Worm (Caenorhabditis elegans): ENCODE data around the gene Y43D4A.1.

The Y43D4A.1 gene

DNA sequence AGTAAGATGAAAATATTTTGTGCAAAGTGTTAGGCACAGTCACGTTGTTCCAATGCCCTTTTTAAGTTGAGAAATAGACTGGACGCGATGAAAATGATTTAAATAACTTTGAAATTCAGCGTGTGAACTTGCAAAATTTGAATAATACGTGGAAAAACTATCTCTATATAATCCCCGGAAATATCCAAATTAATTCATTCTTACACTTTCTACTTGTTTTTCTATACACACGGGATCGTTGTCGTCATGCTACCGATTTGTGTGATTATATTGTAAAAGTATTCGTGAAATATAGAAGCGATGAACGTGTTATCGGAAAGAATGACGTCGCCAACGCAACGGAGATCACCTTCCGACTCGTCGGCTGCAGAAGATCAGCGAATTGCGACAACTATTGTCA, at the start of gene Y43D4A.1:
Gene Y43D4A.1, plus strand, starts transcription at position 301 of the 400 bp plus-strand sequence.
- TF ChIP-seq nhr-84 (tag; optimal IDR thresholded peaks at IDR 0.05) (no peak), nhr-237 (tag; optimal IDR thresholded peaks at IDR 0.05) (no peak), elt-3 (tag; optimal IDR thresholded peaks at IDR 0.05) (no peak), dpl-1 (GFP tag; optimal IDR thresholded peaks at IDR 0.05) (no peak), alr-1 (tag; optimal IDR thresholded peaks at IDR 0.05; ENCODE audit: borderline replicate concordance) (no peak), efl-3 (GFP tag; optimal IDR thresholded peaks at IDR 0.05) (no peak), unc-98 (GFP tag; IDR thresholded peaks at IDR 0.05) (no peak), nhr-19 (GFP tag; conservative IDR thresholded peaks at IDR 0.05) (no peak), ceh-88 (GFP tag; IDR thresholded peaks at IDR 0.05) (no peak), egl-13 (tag; optimal IDR thresholded peaks at IDR 0.05) (no peak), C16A3.4 (tag; optimal IDR thresholded peaks at IDR 0.05) (no peak), ceh-8 (GFP tag; optimal IDR thresholded peaks at IDR 0.05) (no peak), mep-1 (tag; optimal IDR thresholded peaks at IDR 0.05) (no peak), nhr-90 (tag; optimal IDR thresholded peaks at IDR 0.05; ENCODE audit: poor library complexity) (no peak), swsn-7 (tag; optimal IDR thresholded peaks at IDR 0.05) (no peak), snu-23 (GFP tag; optimal IDR thresholded peaks at IDR 0.05) (no peak), mdl-1 (tag; optimal IDR thresholded peaks at IDR 0.05) (no peak), unc-30 (tag; optimal IDR thresholded peaks at IDR 0.05) (no peak), dsc-1 (tag; optimal IDR thresholded peaks at IDR 0.05) (no peak), ceh-90 (tag; optimal IDR thresholded peaks at IDR 0.05) (no peak)

DNA sequence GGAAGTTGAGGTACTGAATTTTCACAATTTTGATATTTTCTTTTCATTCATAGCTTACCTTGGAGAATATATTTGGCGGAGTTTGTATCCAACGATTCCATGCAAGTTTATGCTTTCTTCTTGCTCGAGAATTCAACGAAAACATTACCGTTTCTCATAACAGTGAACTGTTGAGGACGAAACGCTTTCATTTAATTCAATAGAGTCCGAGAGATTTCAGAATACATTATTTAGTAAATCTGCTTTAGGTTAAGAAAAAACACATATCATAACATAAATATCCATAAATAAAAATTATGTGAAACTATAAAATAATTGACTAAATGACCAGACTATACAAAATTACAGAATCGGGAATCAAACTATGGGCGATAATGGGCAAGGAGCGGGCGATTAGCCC, 49.1 kb upstream of the Y43D4A.1 start, which contains the start of gene Y51H4A.941:
Gene Y51H4A.941, minus strand, starts transcription at position 101 of the 400 bp plus-strand sequence.
- no peak for TF ChIP-seq snu-23 (GFP tag; optimal IDR thresholded peaks at IDR 0.05)
- no peak for TF ChIP-seq nhr-84 (tag; optimal IDR thresholded peaks at IDR 0.05)
- TF ChIP-seq zip-4 (GFP tag; optimal IDR thresholded peaks at IDR 0.05): no peak
- TF ChIP-seq jun-1 (tag; optimal IDR thresholded peaks at IDR 0.05): no peak
- TF ChIP-seq fkh-10 (GFP tag; optimal IDR thresholded peaks at IDR 0.05): no peak
- no peak for TF ChIP-seq lin-13 (GFP tag; optimal IDR thresholded peaks at IDR 0.05)
- TF ChIP-seq unc-98 (GFP tag; IDR thresholded peaks at IDR 0.05): no peak
- no peak for TF ChIP-seq lin-15B (tag; optimal IDR thresholded peaks at IDR 0.05)
- no peak for TF ChIP-seq nhr-47 (tag; optimal IDR thresholded peaks at IDR 0.05)
- TF ChIP-seq sox-4 (tag; optimal IDR thresholded peaks at IDR 0.05): no peak
- no peak for TF ChIP-seq tbx-2 (tag; optimal IDR thresholded peaks at IDR 0.05)
- no peak for TF ChIP-seq pax-3 (tag; optimal IDR thresholded peaks at IDR 0.05)
- no peak for TF ChIP-seq nhr-77 (tag; optimal IDR thresholded peaks at IDR 0.05)
- no peak for TF ChIP-seq mep-1 (tag; optimal IDR thresholded peaks at IDR 0.05)
- no peak for TF ChIP-seq ceh-90 (tag; optimal IDR thresholded peaks at IDR 0.05)
- no peak for TF ChIP-seq nhr-85 (tag)
- TF ChIP-seq lir-3 (tag; optimal IDR thresholded peaks at IDR 0.05; ENCODE audit: poor library complexity): no peak
- TF ChIP-seq fkh-8 (tag; optimal IDR thresholded peaks at IDR 0.05): no peak

DNA sequence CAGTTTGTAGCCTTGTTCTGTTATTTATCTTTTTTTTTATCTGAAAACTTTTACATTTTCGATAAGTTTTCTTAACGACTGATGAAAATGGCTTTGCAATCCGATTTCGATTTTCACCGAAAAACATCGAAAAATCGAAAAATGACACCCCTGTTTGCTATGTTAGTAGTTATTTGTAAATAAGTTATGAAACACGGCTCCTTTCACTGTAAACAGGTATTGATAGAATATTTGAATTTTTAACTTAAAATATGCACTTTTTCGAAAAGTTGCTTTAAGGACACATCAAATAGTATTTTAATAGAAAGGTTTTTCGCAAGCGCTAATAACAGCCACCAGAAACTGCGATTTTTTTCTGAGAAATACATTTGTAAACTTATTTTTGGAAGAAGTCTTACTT, 47.2 kb upstream of the Y43D4A.1 start:
- TF ChIP-seq ztf-11 (tag; optimal IDR thresholded peaks at IDR 0.05): no peak
- no peak for TF ChIP-seq nhr-85 (tag)
- no peak for TF ChIP-seq pqm-1 (tag; optimal IDR thresholded peaks at IDR 0.05)
- no peak for TF ChIP-seq fkh-4 (tag; optimal IDR thresholded peaks at IDR 0.05; ENCODE audit: borderline replicate concordance)
- no peak for TF ChIP-seq ceh-63 (GFP tag; optimal IDR thresholded peaks at IDR 0.05)
- TF ChIP-seq rnt-1 (tag; optimal IDR thresholded peaks at IDR 0.05): no peak
- TF ChIP-seq efl-1 (optimal IDR thresholded peaks at IDR 0.05): no peak
- no peak for TF ChIP-seq efl-1 (GFP tag; optimal IDR thresholded peaks at IDR 0.05 in 1 of 2)
- no peak for TF ChIP-seq Y116A8C.19 (tag; optimal IDR thresholded peaks at IDR 0.05; ENCODE audit: borderline replicate concordance)
- no peak for TF ChIP-seq tbx-2 (tag; optimal IDR thresholded peaks at IDR 0.05)
